Fruit fly (Drosophila melanogaster): Measurements from ENCODE around the gene CG5225.

- TF ChIP-seq CG8478 (optimal IDR thresholded peaks at IDR 0.05): no peak
- TF ChIP-seq CTCF (optimal IDR thresholded peaks at IDR 0.05): no peak
Observed at dm6 chr3R:17031502-17031901, 3.0 kb downstream of the CG5225 start, which contains the start of gene CG31268.

Measured in S2 (cell line).